Fruit fly (Drosophila melanogaster) Kc167 (cell line): ENCODE results near the gene Cpr76Bb.

Source experiments
- Myc ChIP-seq: fragments of >200 bp; optimal IDR thresholded peaks from 2 replicates; lab custom pipeline; 2017; ENCODE audit warnings: missing external identifiers
- h ChIP-seq: fragments of >200 bp; optimal IDR thresholded peaks from 3 replicates; lab custom pipeline; 2018; ENCODE audit warnings: missing external identifiers
- insv ChIP-seq: fragments of >200 bp; optimal IDR thresholded peaks from 3 replicates; lab custom pipeline; 2018; ENCODE audit warnings: missing external identifiers
- psq ChIP-seq: fragments of >200 bp; optimal IDR thresholded peaks from 2 replicates; lab custom pipeline; 2017; ENCODE audit warnings: missing external identifiers
- ttk ChIP-seq: sonication (Bioruptor generic); optimal IDR thresholded peaks from 2 replicates; lab custom pipeline; 2017; ENCODE audit warnings: missing external identifiers

- TF ChIP-seq psq (no peak), h (no peak), insv (no peak), Myc (lab: Kevin White, UChicago) (no peak), ttk (lab: Kevin White, UChicago) (no peak)
Observed at dm6 chr3L:19482014-19482413, 37.4 kb upstream of the Cpr76Bb start.
